Worm (Caenorhabditis elegans) whole organism, L4 larva: ENCODE data around the gene E02H4.2.

Experiments
- D1046.2 ChIP-seq: fragments of 200-800 bp; sonication (Bioruptor generic); IDR thresholded peaks from 2 replicates; pipeline ENCODE4 v1.3.6; 2022; ENCODE audit warnings: missing genetic modification characterization, missing compliant biosample characterization
- F37D6.2 ChIP-seq: sonication (generic microtip); optimal IDR thresholded peaks from 2 replicates; lab custom pipeline; 2016; ENCODE audit warnings: mild to moderate bottlenecking, missing genetic modification characterization, missing compliant biosample characterization
- F44E2.7 ChIP-seq: fragments of 200-800 bp; sonication (Bioruptor generic); IDR thresholded peaks from 2 replicates; pipeline ENCODE4 v2.1.2; 2022; ENCODE audit warnings: missing genetic modification characterization, missing compliant biosample characterization
- F49E8.2 ChIP-seq: sonication (generic microtip); optimal IDR thresholded peaks from 2 replicates; lab custom pipeline; 2016; ENCODE audit warnings: missing compliant biosample characterization, mild to moderate bottlenecking, missing genetic modification characterization, borderline replicate concordance
- Y105C5A.15 ChIP-seq: fragments of 200-800 bp; sonication (Bioruptor generic); IDR thresholded peaks from 2 replicates; pipeline ENCODE4 v1.3.6; 2022; ENCODE audit warnings: missing genetic modification characterization, missing compliant biosample characterization
- Y5F2A.4 ChIP-seq: fragments of 200-800 bp; sonication (Bioruptor generic); optimal IDR thresholded peaks from 2 replicates; lab custom pipeline; 2018; ENCODE audit warnings: mild to moderate bottlenecking, missing genetic modification characterization, missing compliant biosample characterization
- aha-1 ChIP-seq: fragments of 150-350 bp; peaks from one replicate; lab custom pipeline; 2014; ENCODE audit warnings: missing biosample characterization, missing genetic modification characterization
- ceh-44 ChIP-seq: fragments of 200-800 bp; sonication (Bioruptor generic); IDR thresholded peaks from 2 replicates; pipeline ENCODE4 v1.3.6; 2022; ENCODE audit warnings: missing genetic modification reagents, missing genetic modification characterization, missing compliant biosample characterization
- ceh-82 ChIP-seq: sonication (generic microtip); optimal IDR thresholded peaks from 2 replicates; lab custom pipeline; 2017; ENCODE audit warnings: missing biosample characterization, missing genetic modification characterization
- ces-1 ChIP-seq: fragments of 150-350 bp; sonication (generic microtip); optimal IDR thresholded peaks from 4 replicates; lab custom pipeline; 2014; ENCODE audit warnings: missing biosample characterization, missing genetic modification reagents, missing genetic modification characterization
- daf-8 ChIP-seq: fragments of 200-800 bp; sonication (Bioruptor generic); IDR thresholded peaks from 2 replicates; pipeline ENCODE4 v1.3.6; 2022; ENCODE audit warnings: missing genetic modification characterization, missing compliant biosample characterization
- dmd-6 ChIP-seq: fragments of 200-800 bp; sonication (Bioruptor generic); IDR thresholded peaks from 2 replicates; pipeline ENCODE4 v1.3.6; 2022; ENCODE audit warnings: missing genetic modification reagents, missing genetic modification characterization, missing compliant biosample characterization
- dpl-1 ChIP-seq: fragments of 150-350 bp; optimal IDR thresholded peaks from 2 replicates; lab custom pipeline; 2014; ENCODE audit warnings: missing biosample characterization, missing genetic modification reagents, missing genetic modification characterization
- dve-1 ChIP-seq: sonication (generic microtip); optimal IDR thresholded peaks from 2 replicates; lab custom pipeline; 2017; ENCODE audit warnings: antibody characterized with exemption, mild to moderate bottlenecking, missing genetic modification characterization, missing compliant biosample characterization; ENCODE audit not compliant: insufficient read depth
- egl-43 ChIP-seq: fragments of 200-800 bp; sonication (Bioruptor generic); IDR thresholded peaks from 2 replicates; pipeline ENCODE4 v1.3.6; 2022; ENCODE audit warnings: missing genetic modification reagents, missing genetic modification characterization, missing compliant biosample characterization
- fos-1 ChIP-seq: fragments of 150-350 bp; optimal IDR thresholded peaks from 2 replicates; lab custom pipeline; 2014; ENCODE audit warnings: missing biosample characterization, missing genetic modification characterization
- gei-8 ChIP-seq: fragments of 200-800 bp; sonication (Bioruptor generic); optimal IDR thresholded peaks from 2 replicates; lab custom pipeline; 2018; ENCODE audit warnings: mild to moderate bottlenecking, missing genetic modification characterization, missing compliant biosample characterization
- hif-1 ChIP-seq, 2 experiments: sonication (generic microtip); optimal IDR thresholded peaks; 2 replicates each; lab custom pipeline; 2016 to 2017; ENCODE audit warnings: missing compliant biosample characterization in 2 of 2, missing genetic modification characterization in 2 of 2, missing genetic modification reagents in 2 of 2, missing genotype in 2 of 2, mild to moderate bottlenecking in 1 of 2
- hlh-11 ChIP-seq: fragments of 200-800 bp; sonication (Bioruptor generic); optimal IDR thresholded peaks from 2 replicates; lab custom pipeline; 2018; ENCODE audit warnings: mild to moderate bottlenecking, missing genetic modification characterization, missing compliant biosample characterization
- hlh-30 ChIP-seq: sonication (generic microtip); optimal IDR thresholded peaks from 2 replicates; lab custom pipeline; 2017; ENCODE audit warnings: antibody characterized with exemption, mild to moderate bottlenecking, missing genetic modification characterization, missing compliant biosample characterization; ENCODE audit not compliant: insufficient read depth
- lin-1 ChIP-seq: fragments of 200-800 bp; sonication (Bioruptor generic); IDR thresholded peaks from 2 replicates; pipeline ENCODE4 v1.3.6; 2022; ENCODE audit warnings: missing genetic modification reagents, missing genetic modification characterization, missing compliant biosample characterization
- lin-13 ChIP-seq: fragments of 150-350 bp; optimal IDR thresholded peaks from 2 replicates; lab custom pipeline; 2014; ENCODE audit warnings: missing biosample characterization, missing genetic modification reagents, missing genetic modification characterization
- lin-15B ChIP-seq: fragments of 150-350 bp; sonication (generic microtip); optimal IDR thresholded peaks from 3 replicates; lab custom pipeline; 2014; ENCODE audit warnings: missing biosample characterization, missing genetic modification characterization
- lin-39 ChIP-seq: fragments of 150-350 bp; optimal IDR thresholded peaks from 2 replicates; lab custom pipeline; 2014; ENCODE audit warnings: missing biosample characterization, missing genetic modification reagents, missing genetic modification characterization
- madf-5 ChIP-seq, 2 experiments: fragments of 200-800 bp; sonication (Bioruptor generic); IDR thresholded peaks; 2 replicates each; pipeline ENCODE4 v1.3.6; 2022; ENCODE audit warnings: missing compliant biosample characterization in 2 of 2, missing genetic modification characterization in 2 of 2
- madf-9 ChIP-seq: fragments of 200-800 bp; sonication (Bioruptor generic); conservative IDR thresholded peaks from 2 replicates; pipeline ENCODE4 v1.3.6; 2022; ENCODE audit warnings: missing genetic modification reagents, missing genetic modification characterization, missing compliant biosample characterization
- mdl-1 ChIP-seq, 2 experiments: fragments of 150-350 bp in 1 of 2; sonication (generic microtip) in 1 of 2; optimal IDR thresholded peaks; 2 replicates each; lab custom pipeline; 2014 to 2017; ENCODE audit warnings: missing biosample characterization in 2 of 2, missing genetic modification characterization in 2 of 2
- mes-2 ChIP-seq: sonication (generic microtip); optimal IDR thresholded peaks from 2 replicates; lab custom pipeline; 2016; ENCODE audit warnings: missing genotype, mild to moderate bottlenecking, missing genetic modification characterization, missing compliant biosample characterization; ENCODE audit not compliant: poor library complexity, severe bottlenecking
- mxl-3 ChIP-seq: fragments of 200-800 bp; sonication (Bioruptor generic); optimal IDR thresholded peaks from 2 replicates; lab custom pipeline; 2018; ENCODE audit warnings: mild to moderate bottlenecking, missing genetic modification characterization, missing compliant biosample characterization
- nhr-102 ChIP-seq: sonication (generic microtip); optimal IDR thresholded peaks from 2 replicates; lab custom pipeline; 2016; ENCODE audit warnings: mild to moderate bottlenecking, missing genetic modification characterization, moderate library complexity, missing compliant biosample characterization
- nhr-11 ChIP-seq: fragments of 150-350 bp; optimal IDR thresholded peaks from 2 replicates; lab custom pipeline; 2014; ENCODE audit warnings: missing biosample characterization, missing genetic modification characterization
- nhr-111 ChIP-seq: fragments of 200-800 bp; sonication (Bioruptor generic); optimal IDR thresholded peaks from 2 replicates; lab custom pipeline; 2018; ENCODE audit warnings: mild to moderate bottlenecking, missing genetic modification characterization, missing compliant biosample characterization
- nhr-25 ChIP-seq: sonication (generic microtip); optimal IDR thresholded peaks from 2 replicates; lab custom pipeline; 2017; ENCODE audit warnings: missing genetic modification characterization, mild to moderate bottlenecking, missing compliant biosample characterization, antibody characterized with exemption, moderate library complexity, borderline replicate concordance; ENCODE audit not compliant: insufficient read depth
- nhr-41 ChIP-seq: fragments of 200-800 bp; sonication (Bioruptor generic); IDR thresholded peaks from 2 replicates; pipeline ENCODE4 v1.3.6; 2022; ENCODE audit warnings: missing genetic modification reagents, missing genetic modification characterization, missing compliant biosample characterization
- nhr-48 ChIP-seq: sonication (generic microtip); optimal IDR thresholded peaks from 2 replicates; lab custom pipeline; 2016; ENCODE audit warnings: mild to moderate bottlenecking, missing genetic modification characterization, missing compliant biosample characterization
- nhr-6 ChIP-seq: fragments of 150-350 bp; optimal IDR thresholded peaks from 2 replicates; lab custom pipeline; 2014; ENCODE audit warnings: missing biosample characterization, missing genetic modification characterization
- nhr-77 ChIP-seq: fragments of 150-350 bp; optimal IDR thresholded peaks from 2 replicates; lab custom pipeline; 2014; ENCODE audit warnings: missing biosample characterization, missing genetic modification characterization
- php-3 ChIP-seq: fragments of 200-800 bp; sonication (Bioruptor generic); IDR thresholded peaks from 2 replicates; pipeline ENCODE4 v1.3.6; 2022; ENCODE audit warnings: missing genetic modification reagents, missing genetic modification characterization, missing compliant biosample characterization
- pqm-1 ChIP-seq: sonication (generic microtip); optimal IDR thresholded peaks from 2 replicates; lab custom pipeline; 2017; ENCODE audit warnings: missing biosample characterization, missing genetic modification characterization
- rbr-2 ChIP-seq: sonication (generic microtip); optimal IDR thresholded peaks from 2 replicates; lab custom pipeline; 2016; ENCODE audit warnings: missing genotype, missing genetic modification characterization, missing compliant biosample characterization
- set-16 ChIP-seq: fragments of 200-800 bp; sonication (Bioruptor generic); IDR thresholded peaks from 2 replicates; pipeline ENCODE4 v1.3.6; 2022; ENCODE audit warnings: missing genetic modification reagents, missing genetic modification characterization, missing compliant biosample characterization
- snpc-1.2 ChIP-seq: fragments of 200-800 bp; sonication (Bioruptor generic); IDR thresholded peaks from 2 replicates; pipeline ENCODE4 v1.3.6; 2022; ENCODE audit warnings: missing genetic modification reagents, missing genetic modification characterization, missing compliant biosample characterization
- snpc-4 ChIP-seq: fragments of 150-350 bp; optimal IDR thresholded peaks from 2 replicates; lab custom pipeline; 2014; ENCODE audit warnings: missing biosample characterization, missing genetic modification characterization
- spr-1 ChIP-seq: sonication (generic microtip); optimal IDR thresholded peaks from 2 replicates; lab custom pipeline; 2016; ENCODE audit warnings: mild to moderate bottlenecking, missing genetic modification characterization, missing compliant biosample characterization
- unc-39 ChIP-seq: sonication (generic microtip); optimal IDR thresholded peaks from 2 replicates; lab custom pipeline; 2017; ENCODE audit warnings: missing biosample characterization, missing genetic modification characterization
- unc-62 ChIP-seq, 3 experiments: fragments of 150-350 bp in 1 of 3; sonication (generic microtip); optimal IDR thresholded peaks in 2 of 3; peaks in 1 of 3; 1 replicate in 1 of 3; 2 replicates in 2 of 3; lab custom pipeline; 2014 to 2017; ENCODE audit warnings: missing biosample characterization in 3 of 3, missing genetic modification characterization in 3 of 3, missing genetic modification reagents in 3 of 3, missing genotype in 1 of 3
- vab-7 ChIP-seq: fragments of 200-800 bp; sonication (Bioruptor generic); IDR thresholded peaks from 2 replicates; pipeline ENCODE4 v1.3.6; 2022; ENCODE audit warnings: missing genetic modification reagents, missing genetic modification characterization, missing compliant biosample characterization
- zag-1 ChIP-seq: fragments of 150-350 bp; optimal IDR thresholded peaks from 2 replicates; lab custom pipeline; 2014; ENCODE audit warnings: missing biosample characterization, missing genetic modification characterization
- zfp-2 ChIP-seq: sonication (generic microtip); optimal IDR thresholded peaks from 2 replicates; lab custom pipeline; 2016; ENCODE audit warnings: mild to moderate bottlenecking, missing genetic modification characterization, missing compliant biosample characterization
- zfp-3 ChIP-seq: fragments of 200-800 bp; sonication (Bioruptor generic); conservative IDR thresholded peaks from 2 replicates; pipeline ENCODE4 v1.3.6; 2022; ENCODE audit warnings: missing genetic modification reagents, missing genetic modification characterization, missing compliant biosample characterization
- zip-2 ChIP-seq: fragments of 150-350 bp; optimal IDR thresholded peaks from 2 replicates; lab custom pipeline; 2014; ENCODE audit warnings: missing biosample characterization, missing genetic modification characterization

E02H4.2 gene

DNA sequence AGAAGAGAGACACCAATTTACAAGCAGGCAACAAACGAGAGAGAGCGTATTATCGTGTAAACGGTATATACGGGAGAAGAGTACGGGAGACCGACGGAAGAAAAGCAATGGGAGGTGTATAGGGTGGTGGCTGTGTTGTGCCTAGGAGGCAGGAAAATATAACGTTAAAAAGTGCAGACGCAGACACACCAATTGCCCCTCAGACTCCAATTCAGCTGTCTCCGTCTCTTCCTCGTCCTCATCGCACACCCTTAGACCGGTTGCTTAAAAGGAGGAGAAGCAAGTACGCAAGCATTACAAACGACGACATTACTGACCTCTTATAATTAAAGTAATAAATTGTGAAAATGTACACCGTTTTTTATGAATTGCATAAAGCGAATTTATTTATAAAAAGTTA lies 31.0 kb upstream of the E02H4.2 start (continued):
- TF ChIP-seq mxl-3 (GFP tag; lab: Kevin White, UChicago) (peak; percentile 75), zfp-2 (tag; lab: Kevin White, UChicago) (no peak), zfp-3 (GFP tag; lab: Robert Waterston, UW) (no peak), rbr-2 (peak; percentile 83), madf-5 (GFP tag; IDR thresholded peaks at IDR 0.05; lab: Robert Waterston, UW) (no peak), mdl-1 (tag; optimal IDR thresholded peaks at IDR 0.05; lab: Kevin White, UChicago) (peak in 1 of 2 experiments; percentile 73), zip-2 (tag; lab: Kevin White, UChicago) (peak; percentile 34), hlh-11 (tag; lab: Kevin White, UChicago) (peak; percentile 93), hlh-30 (peak; percentile 73), madf-9 (no peak), lin-15B (tag; lab: Kevin White, UChicago) (no peak), spr-1 (tag; lab: Kevin White, UChicago) (peak; percentile 52), daf-8 (no peak), nhr-6 (peak; percentile 62), F49E8.2 (no peak), F44E2.7 (no peak), php-3 (GFP tag; lab: Robert Waterston, UW) (no peak), mes-2 (tag; lab: Kevin White, UChicago) (peak; percentile 88), gei-8 (GFP tag; lab: Kevin White, UChicago) (no peak), Y105C5A.15 (GFP tag; lab: Robert Waterston, UW) (no peak), aha-1 (tag; lab: Kevin White, UChicago) (peak; percentile 90), Y5F2A.4 (no peak), lin-1 (GFP tag; lab: Robert Waterston, UW) (peak; percentile 46; the same call in 1 of the 2 replicates), snpc-4 (tag; lab: Kevin White, UChicago) (no peak), dpl-1 (peak; percentile 42), zag-1 (tag; lab: Kevin White, UChicago) (no peak), dve-1 (tag; lab: Kevin White, UChicago) (peak; percentile 78), snpc-1.2 (GFP tag; lab: Robert Waterston, UW) (no peak), ceh-82 (tag; lab: Kevin White, UChicago) (no peak), dmd-6 (GFP tag; lab: Robert Waterston, UW) (peak; percentile 60), F37D6.2 (tag; lab: Kevin White, UChicago) (peak; percentile 62), egl-43 (GFP tag; lab: Robert Waterston, UW) (no peak), D1046.2 (GFP tag; lab: Robert Waterston, UW) (no peak), nhr-102 (peak; percentile 54), pqm-1 (tag; lab: Kevin White, UChicago) (no peak), set-16 (GFP tag; lab: Robert Waterston, UW) (no peak), lin-39 (tag; lab: Kevin White, UChicago) (no peak), ceh-44 (GFP tag; lab: Robert Waterston, UW) (no peak), hif-1 (tag; optimal IDR thresholded peaks at IDR 0.05; lab: Kevin White, UChicago) (peak in 1 of 2 experiments; percentile 54), unc-39 (no peak), fos-1 (tag; lab: Kevin White, UChicago) (no peak), nhr-11 (peak; percentile 58), nhr-41 (GFP tag; lab: Robert Waterston, UW) (no peak), nhr-48 (peak; percentile 48), nhr-77 (peak; percentile 26), vab-7 (no peak), lin-13 (peak; percentile 98), ces-1 (GFP tag; lab: Kevin White, UChicago) (no peak), nhr-25 (tag; lab: Kevin White, UChicago) (peak; percentile 24), nhr-111 (GFP tag; lab: Kevin White, UChicago) (no peak), unc-62 (GFP tag; optimal IDR thresholded peaks at IDR 0.05 in 1 of 2; lab: Kevin White, UChicago) (peak in 1 of 2 experiments; percentile 98), unc-62 (tag; optimal IDR thresholded peaks at IDR 0.05; lab: Kevin White, UChicago) (no peak)
